Worm (Caenorhabditis elegans) whole organism, young adult: ENCODE measurements around the gene ced-2.

Experiments
- F49E8.2 ChIP-seq: sonication (generic microtip); optimal IDR thresholded peaks from 3 replicates; lab custom pipeline; 2017; ENCODE audit warnings: missing genetic modification characterization, mild to moderate bottlenecking, missing compliant biosample characterization, antibody characterized with exemption, moderate library complexity; ENCODE audit not compliant: insufficient read depth
- him-1 ChIP-seq: sonication (generic microtip); optimal IDR thresholded peaks from 2 replicates; lab custom pipeline; 2016; ENCODE audit warnings: missing genotype, missing genetic modification reagents, missing genetic modification characterization, missing compliant biosample characterization
- lsl-1 ChIP-seq: fragments of 200-800 bp; sonication (Bioruptor generic); optimal IDR thresholded peaks from 2 replicates; lab custom pipeline; 2018; ENCODE audit warnings: mild to moderate bottlenecking, missing genetic modification characterization, moderate library complexity, missing compliant biosample characterization
- mcd-1 ChIP-seq: fragments of 200-800 bp; sonication (Bioruptor generic); IDR thresholded peaks from 2 replicates; pipeline ENCODE4 v1.3.6; 2022; ENCODE audit warnings: missing genetic modification reagents, missing genetic modification characterization, missing compliant biosample characterization
- snpc-1.3 ChIP-seq: sonication (generic microtip); optimal IDR thresholded peaks from 2 replicates; lab custom pipeline; 2017; ENCODE audit warnings: missing genetic modification characterization, mild to moderate bottlenecking, missing compliant biosample characterization, antibody characterized with exemption, moderate library complexity, missing genotype, missing genetic modification reagents; ENCODE audit not compliant: insufficient read depth

- TF ChIP-seq F49E8.2 (no peak), him-1 (tag; lab: Kevin White, UChicago) (no peak), lsl-1 (GFP tag; lab: Kevin White, UChicago) (no peak), snpc-1.3 (tag; lab: Kevin White, UChicago) (no peak), mcd-1 (GFP tag; lab: Robert Waterston, UW) (no peak)
Observed at ce11 chrIV:1561884-1562283, 35.2 kb upstream of the ced-2 start, which contains the start of gene hpo-6.
